Fruit fly (Drosophila melanogaster) whole organism, larva: ENCODE measurements around the gene Mcm5.

Source experiments
- noc ChIP-seq: fragments of 200-800 bp; sonication (Bioruptor generic); optimal IDR thresholded peaks from 3 replicates; lab custom pipeline; 2019; ENCODE audit warnings: missing biosample characterization, mild to moderate bottlenecking, missing genetic modification characterization, moderate library complexity

Mcm5 gene

dm6 chr3R:10784058-10784499, 4.2 kb upstream of the Mcm5 start, which contains the start of the genes mRpL37 and Rbp1:
mRpL37 (minus strand) TSS chr3R:10784092.
Rbp1 (plus strand) TSS chr3R:10784383.
- TF ChIP-seq noc = peak; percentile 70

dm6 chr3R:10792604-10793003, 4.3 kb downstream of the Mcm5 start, which contains the start of gene CG14687:
CG14687 (plus strand) TSS chr3R:10792904.
- TF ChIP-seq noc = no peak

- TF ChIP-seq noc = no peak
These were observed 15.5 kb downstream of the Mcm5 start, which contains the start of gene CG14692 for dm6 chr3R:10803855-10804254. CG14692 (minus strand) TSS chr3R:10803955.

DNA sequence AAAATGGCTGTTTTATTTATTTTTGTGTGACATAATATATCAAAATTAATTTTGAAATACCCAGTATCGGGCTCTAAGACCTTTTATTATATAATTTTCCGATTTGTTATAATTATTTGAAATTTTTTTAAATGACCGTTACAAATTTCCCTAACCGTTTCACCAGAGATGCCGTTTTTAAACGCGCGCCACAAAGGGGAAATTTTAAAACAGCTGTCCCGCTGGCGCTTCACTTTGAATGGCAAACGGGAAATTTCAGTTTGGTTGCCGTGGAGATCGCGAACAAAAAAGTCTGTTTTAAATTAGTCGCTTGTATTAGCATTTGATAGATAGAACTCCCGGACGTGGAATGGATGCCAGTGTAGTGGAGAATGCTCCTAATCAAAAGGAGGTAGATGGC, 26.7 kb downstream of the Mcm5 start, which contains the start of the genes CG14693 and TTLL15:
CG14693 (minus strand) TSS at position 16 of the 400 bp plus-strand sequence.
TTLL15 (plus strand) TSS at position 257 of the 400 bp plus-strand sequence.
- TF ChIP-seq noc = no peak

dm6 chr3R:10826796-10827524, 38.6 kb downstream of the Mcm5 start, which contains the start of gene Cad86C:
Cad86C (plus strand) TSS chr3R:10827079.
- no peak for TF ChIP-seq noc

DNA sequence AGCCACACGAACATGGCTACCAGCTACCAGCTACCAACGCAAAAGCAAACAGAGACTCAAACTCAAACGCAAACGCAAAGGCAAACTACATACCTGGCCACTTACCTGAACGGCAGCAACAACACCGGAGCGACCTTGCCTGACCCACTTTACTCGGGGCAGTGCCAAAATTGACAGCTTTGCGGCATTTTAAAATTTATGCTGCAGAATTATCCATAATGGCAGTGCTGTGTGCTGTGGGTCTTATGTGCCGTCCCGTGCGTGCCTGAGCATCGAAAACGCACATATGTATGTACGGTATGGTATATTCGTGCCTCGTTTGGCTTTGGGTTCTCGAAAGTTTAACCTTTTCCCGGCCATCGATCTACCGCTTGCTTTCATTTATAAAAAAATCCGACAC, 40.4 kb downstream of the Mcm5 start:
- TF ChIP-seq noc = no peak

dm6 chr3R:10829746-10830145, 41.4 kb downstream of the Mcm5 start:
- no peak for TF ChIP-seq noc

DNA sequence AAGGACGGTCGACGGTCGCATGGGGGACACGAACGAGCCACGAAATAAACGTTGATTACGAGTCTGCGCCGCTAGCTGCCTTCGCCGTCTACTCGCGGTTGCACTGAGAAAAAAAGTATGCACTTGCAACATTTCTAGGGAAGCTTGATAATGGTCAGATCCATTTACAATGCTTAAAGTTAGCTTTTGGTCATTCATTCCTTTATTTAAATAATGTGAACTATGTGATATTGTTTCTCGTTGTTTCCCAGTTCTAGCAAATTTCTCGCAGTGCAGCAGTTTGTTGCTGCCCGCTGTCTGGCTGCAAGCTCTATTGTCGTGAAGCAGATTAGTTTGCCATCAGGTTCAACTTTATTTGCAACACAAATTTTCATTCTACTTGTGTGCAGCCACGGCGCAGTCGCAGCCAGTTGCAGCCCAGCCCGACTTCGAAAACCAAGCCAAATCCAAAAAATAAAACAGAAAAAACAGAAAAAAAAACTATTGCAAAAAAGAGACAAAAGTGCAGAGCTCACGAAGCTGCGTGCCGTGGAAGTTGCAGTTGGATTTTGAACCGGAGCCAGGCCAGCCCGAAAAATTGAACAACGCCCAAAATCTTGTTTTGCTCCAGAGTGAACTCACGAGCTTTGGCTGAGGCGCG, 44.3 kb downstream of the Mcm5 start:
- no peak for TF ChIP-seq noc

DNA sequence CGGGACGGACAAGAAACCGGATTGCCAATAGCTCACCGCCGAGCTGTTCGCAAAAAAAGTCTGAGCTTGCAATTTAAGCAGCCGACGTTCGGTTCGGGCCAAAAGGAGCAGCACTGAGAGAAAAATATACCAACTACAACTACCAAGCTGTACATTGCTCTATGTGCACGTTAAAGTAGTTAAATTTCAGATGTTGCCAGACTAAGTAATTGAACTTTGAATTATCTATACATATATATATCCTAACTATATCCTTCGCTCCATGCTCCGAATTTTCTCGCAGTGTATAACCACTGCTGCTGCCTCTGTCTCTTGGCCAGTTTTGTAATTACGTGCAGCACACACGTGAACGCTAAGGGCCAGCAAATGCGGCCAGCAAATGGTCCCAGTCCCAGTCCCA, 46.6 kb downstream of the Mcm5 start:
- no peak for TF ChIP-seq noc

dm6 chr3R:10836924-10837323, 48.6 kb downstream of the Mcm5 start:
- TF ChIP-seq noc = no peak
